Worm (Caenorhabditis elegans) whole organism, midembryonic: Measurements from ENCODE around the gene ZK643.5.

Source experiments
- cog-1 ChIP-seq: sonication (generic microtip); optimal IDR thresholded peaks from 2 replicates; lab custom pipeline; 2016; ENCODE audit warnings: missing genetic modification characterization, missing compliant biosample characterization
- ref-1 ChIP-seq: fragments of 200-800 bp; sonication (Bioruptor generic); conservative IDR thresholded peaks from 2 replicates; pipeline ENCODE4 v1.3.6; 2022; ENCODE audit warnings: missing genetic modification reagents, missing genetic modification characterization, missing compliant biosample characterization
- tab-1 ChIP-seq: fragments of 200-800 bp; sonication (Bioruptor generic); IDR thresholded peaks from 2 replicates; pipeline ENCODE4 v1.3.6; 2022; ENCODE audit warnings: missing genetic modification characterization, missing compliant biosample characterization

DNA sequence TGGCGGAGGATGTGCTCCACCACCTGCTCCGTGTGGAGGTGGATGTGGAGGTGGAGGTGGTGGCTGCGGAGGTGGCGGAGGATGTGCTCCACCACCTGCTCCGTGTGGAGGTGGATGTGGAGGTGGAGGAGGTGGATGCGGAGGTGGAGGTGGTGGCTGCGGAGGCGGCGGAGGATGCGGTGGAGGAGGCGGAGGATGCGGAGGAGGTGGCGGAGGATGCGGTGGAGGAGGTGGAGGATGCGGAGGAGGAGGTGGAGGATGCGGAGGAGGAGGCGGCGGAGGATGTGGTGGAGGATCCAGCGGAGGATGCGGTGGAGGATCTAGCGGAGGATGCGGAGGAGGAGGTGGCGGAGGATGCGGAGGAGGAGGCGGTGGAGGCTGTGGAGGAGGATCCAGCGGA lies 6.5 kb upstream of the ZK643.5 start:
- TF ChIP-seq cog-1, result no peak
- no peak for TF ChIP-seq tab-1
- no peak for TF ChIP-seq ref-1 (GFP tag; lab: Robert Waterston, UW)
